Fruit fly (Drosophila melanogaster) whole organism, wandering third instar larva: ENCODE data around the gene Phb1.
A peak's percentile ranks its signal among the peaks of the same experiment; 100 is the strongest.

Experiments
- CG9705 ChIP-seq: fragments of 200-800 bp; sonication (Bioruptor generic); optimal IDR thresholded peaks from 2 replicates; lab custom pipeline; 2018; ENCODE audit warnings: missing biosample characterization, mild to moderate bottlenecking, missing genetic modification characterization
- Dfd ChIP-seq: fragments of >200 bp; optimal IDR thresholded peaks from 2 replicates; lab custom pipeline; 2017; ENCODE audit warnings: missing biosample characterization, missing genetic modification characterization
- Hr83 ChIP-seq: fragments of 200-300 bp; sonication (Bioruptor generic); optimal IDR thresholded peaks from 2 replicates; lab custom pipeline; 2016; ENCODE audit warnings: missing biosample characterization, mild to moderate bottlenecking, missing genetic modification characterization, moderate library complexity; ENCODE audit not compliant: poor library complexity, severe bottlenecking
- OdsH ChIP-seq: fragments of 200-800 bp; sonication (Bioruptor generic); optimal IDR thresholded peaks from 2 replicates; lab custom pipeline; 2016; ENCODE audit warnings: missing biosample characterization, mild to moderate bottlenecking, missing genetic modification characterization
- Vsx2 ChIP-seq: fragments of 200-300, 225-300 bp; sonication (Bioruptor generic); optimal IDR thresholded peaks from 2 replicates; lab custom pipeline; 2018; ENCODE audit warnings: missing biosample characterization, missing genetic modification characterization; ENCODE audit not compliant: partially characterized antibody
- usp ChIP-seq: fragments of >200 bp; optimal IDR thresholded peaks from 2 replicates; lab custom pipeline; 2017; ENCODE audit warnings: missing biosample characterization, missing genetic modification characterization

DNA sequence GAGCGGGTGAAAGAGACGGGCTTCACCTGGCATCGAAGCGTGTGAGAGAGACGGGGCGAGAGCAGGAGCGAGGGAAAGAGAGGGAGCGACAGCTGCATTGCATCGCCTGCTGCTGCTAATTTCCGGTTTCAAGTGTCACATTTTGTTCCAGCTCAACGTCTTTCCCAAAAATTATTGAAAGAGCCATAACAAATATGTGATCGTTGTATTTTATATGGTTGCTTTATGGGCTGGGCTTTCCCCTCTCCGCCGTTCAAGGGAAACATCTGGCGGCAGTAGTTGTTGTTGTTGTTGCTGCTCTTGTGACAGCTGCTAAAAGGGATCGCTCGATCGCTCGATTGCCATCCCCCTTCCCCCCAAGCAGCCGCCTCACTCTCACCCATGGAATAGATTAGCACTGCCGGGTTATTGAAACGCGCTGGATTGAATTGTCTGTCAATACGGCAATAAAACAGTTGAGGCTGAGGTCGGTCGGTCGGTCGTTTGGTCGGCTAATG lies 31.3 kb upstream of the Phb1 start:
- TF ChIP-seq Hr83 (peak; percentile 50), OdsH (GFP tag; lab: Kevin White, UChicago) (no peak), CG9705 (GFP tag; lab: Kevin White, UChicago) (no peak), usp (GFP tag; lab: Kevin White, UChicago) (no peak), Vsx2 (no peak), Dfd (no peak)
